Fruit fly (Drosophila melanogaster) whole organism, wandering third instar larva: Measurements from ENCODE around the gene Cpr64Ad.

Experiments used
- CG9705 ChIP-seq: fragments of 200-800 bp; sonication (Bioruptor generic); optimal IDR thresholded peaks from 2 replicates; lab custom pipeline; 2018; ENCODE audit warnings: missing biosample characterization, mild to moderate bottlenecking, missing genetic modification characterization
- Hr78 ChIP-seq: fragments of >200 bp; optimal IDR thresholded peaks from 2 replicates; lab custom pipeline; 2017; ENCODE audit warnings: missing biosample characterization, missing genetic modification characterization
- Mio ChIP-seq: sonication (Bioruptor generic); optimal IDR thresholded peaks from 2 replicates; lab custom pipeline; 2016; ENCODE audit warnings: missing biosample characterization, missing genetic modification characterization
- Myc ChIP-seq: fragments of >200 bp; optimal IDR thresholded peaks from 2 replicates; lab custom pipeline; 2017
- OdsH ChIP-seq: fragments of 200-800 bp; sonication (Bioruptor generic); optimal IDR thresholded peaks from 2 replicates; lab custom pipeline; 2016; ENCODE audit warnings: missing biosample characterization, mild to moderate bottlenecking, missing genetic modification characterization
- fru ChIP-seq: fragments of 200-800 bp; sonication (Bioruptor generic); optimal IDR thresholded peaks from 3 replicates; lab custom pipeline; 2016; ENCODE audit warnings: missing biosample characterization, mild to moderate bottlenecking, missing genetic modification characterization
- pan ChIP-seq: fragments of >200 bp; optimal IDR thresholded peaks from 2 replicates; lab custom pipeline; 2017
- psq ChIP-seq: fragments of 200-800 bp; sonication (Bioruptor generic); optimal IDR thresholded peaks from 3 replicates; lab custom pipeline; 2017; ENCODE audit warnings: missing biosample characterization, mild to moderate bottlenecking, missing genetic modification characterization, moderate library complexity
- sage ChIP-seq: fragments of 200-800 bp; sonication (Bioruptor generic); optimal IDR thresholded peaks from 2 replicates; lab custom pipeline; 2016; ENCODE audit warnings: missing biosample characterization, mild to moderate bottlenecking, missing genetic modification characterization
- sv ChIP-seq: fragments of 200-800 bp; sonication (Bioruptor generic); optimal IDR thresholded peaks from 3 replicates; lab custom pipeline; 2016; ENCODE audit warnings: missing biosample characterization, missing genetic modification characterization
- usp ChIP-seq: fragments of >200 bp; optimal IDR thresholded peaks from 2 replicates; lab custom pipeline; 2017; ENCODE audit warnings: missing biosample characterization, missing genetic modification characterization

- no peak for TF ChIP-seq Myc (lab: Kevin White, UChicago)
- TF ChIP-seq Hr78: no peak
- TF ChIP-seq OdsH (GFP tag; lab: Kevin White, UChicago): no peak
- no peak for TF ChIP-seq sage (GFP tag; lab: Kevin White, UChicago)
- TF ChIP-seq pan (lab: Kevin White, UChicago): no peak
- TF ChIP-seq sv (GFP tag; lab: Kevin White, UChicago): no peak
- no peak for TF ChIP-seq Mio (GFP tag; lab: Kevin White, UChicago)
- no peak for TF ChIP-seq fru (GFP tag; lab: Kevin White, UChicago)
- no peak for TF ChIP-seq psq (GFP tag; lab: Kevin White, UChicago)
- no peak for TF ChIP-seq usp (GFP tag; lab: Kevin White, UChicago)
- no peak for TF ChIP-seq CG9705
These were observed 10.7 kb downstream of the Cpr64Ad start for dm6 chr3L:4225647-4226470.
